Fruit fly (Drosophila melanogaster): Measurements from ENCODE around the gene Mcm2.
A peak's percentile ranks its signal among the peaks of the same experiment; 100 is the strongest.

Mcm2 gene

dm6 chr3R:8239472-8240301 is 25.1 kb upstream of the Mcm2 start (continued):
- TF ChIP-seq jing (GFP tag; optimal IDR thresholded peaks at IDR 0.05) (peak; percentile 50), CG14050 (GFP tag; IDR thresholded peaks at IDR 0.05) (peak; percentile 49; the same call in 2 of the 3 replicates), CG7271 (tag; optimal IDR thresholded peaks at IDR 0.05) (peak; percentile 6), ro (GFP tag; IDR thresholded peaks at IDR 0.05) (no peak), ind (GFP tag; optimal IDR thresholded peaks at IDR 0.05) (peak; percentile 80), Max (GFP tag; optimal IDR thresholded peaks at IDR 0.05) (peak; percentile 90), Fer1 (GFP tag; optimal IDR thresholded peaks at IDR 0.05) (peak; percentile 84), Antp (GFP tag; optimal IDR thresholded peaks at IDR 0.05) (peak; percentile 14), en (GFP tag; optimal IDR thresholded peaks at IDR 0.05) (peak; percentile 41), inv (GFP tag; IDR thresholded peaks at IDR 0.05; ENCODE audit: partially characterized antibody) (no peak), Vsx1 (GFP tag; optimal IDR thresholded peaks at IDR 0.05) (peak; percentile 82), wor (GFP tag; IDR thresholded peaks at IDR 0.05) (peak; percentile 43; the same call in 1 of the 2 replicates), vvl (GFP tag; IDR thresholded peaks at IDR 0.05) (peak; percentile 74; the same call in 1 of the 2 replicates), toy (GFP tag; IDR thresholded peaks at IDR 0.05) (no peak), Fer3 (tag; optimal IDR thresholded peaks at IDR 0.05) (peak; percentile 84), MBD-R2 (GFP tag; IDR thresholded peaks at IDR 0.05) (peak; percentile 18), pnt (GFP tag; optimal IDR thresholded peaks at IDR 0.05) (peak; percentile 59), psq (GFP tag; optimal IDR thresholded peaks at IDR 0.05) (peak; percentile 61), CG1832 (GFP tag; optimal IDR thresholded peaks at IDR 0.05) (no peak), Ada2b (GFP tag; IDR thresholded peaks at IDR 0.05) (peak; percentile 81), CG17612 (GFP tag; IDR thresholded peaks at IDR 0.05) (no peak), C15 (GFP tag; IDR thresholded peaks at IDR 0.05) (no peak), seq (GFP tag; IDR thresholded peaks at IDR 0.05) (peak; percentile 75; the same call in 1 of the 2 replicates), CG2199 (GFP tag; IDR thresholded peaks at IDR 0.05) (no peak), CG18764 (GFP tag; optimal IDR thresholded peaks at IDR 0.05) (peak; percentile 62), CG8290 (GFP tag; optimal IDR thresholded peaks at IDR 0.05) (no peak), CG8290 (tag; optimal IDR thresholded peaks at IDR 0.05) (peak; percentile 57 to 70), CrebB (tag; optimal IDR thresholded peaks at IDR 0.05) (peak; percentile 29), exex (tag; optimal IDR thresholded peaks at IDR 0.05) (peak; percentile 69), CG3726 (GFP tag; IDR thresholded peaks at IDR 0.05) (peak; percentile 62; the same call in 1 of the 3 replicates), dati (GFP tag; IDR thresholded peaks at IDR 0.05) (peak; percentile 58), fd96Cb (tag; optimal IDR thresholded peaks at IDR 0.05) (peak; percentile 84), mld (GFP tag; IDR thresholded peaks at IDR 0.05; ENCODE audit: partially characterized antibody) (no peak), crol (GFP tag; IDR thresholded peaks at IDR 0.05) (no peak), HLH3B (GFP tag; IDR thresholded peaks at IDR 0.05) (peak; percentile 37), Nf-YA (GFP tag; IDR thresholded peaks at IDR 0.05) (peak; percentile 50; the same call in 1 of the 2 replicates), CG10267 (tag; optimal IDR thresholded peaks at IDR 0.05) (peak; percentile 85), Camta (GFP tag; optimal IDR thresholded peaks at IDR 0.05) (peak; percentile 81), tna (GFP tag; IDR thresholded peaks at IDR 0.05; ENCODE audit: partially characterized antibody) (no peak), Opbp (GFP tag; IDR thresholded peaks at IDR 0.05; ENCODE audit: partially characterized antibody) (no peak), p53 (GFP tag; optimal IDR thresholded peaks at IDR 0.05) (no peak), CG2889 (GFP tag; IDR thresholded peaks at IDR 0.05) (no peak; the same call in 1 of the 3 replicates), CG17186 (GFP tag; optimal IDR thresholded peaks at IDR 0.05) (no peak), knrl (GFP tag; IDR thresholded peaks at IDR 0.05; ENCODE audit: partially characterized antibody) (no peak), CG17359 (tag; optimal IDR thresholded peaks at IDR 0.05) (peak; percentile 87), MTF-1 (GFP tag; optimal IDR thresholded peaks at IDR 0.05; ENCODE audit: borderline replicate concordance) (peak; percentile 65), fd64A (GFP tag; optimal IDR thresholded peaks at IDR 0.05) (peak; percentile 55), Taf1 (GFP tag; IDR thresholded peaks at IDR 0.05) (peak; percentile 62; the same call in 1 of the 2 replicates), klu (GFP tag; IDR thresholded peaks at IDR 0.05) (peak; percentile 57)

Data from whole organism, embryonic.